Worm (Caenorhabditis elegans) whole organism, early embryonic: ENCODE results near the gene lelo-4.

Experiments used
- B0310.2 ChIP-seq: sonication (generic microtip); optimal IDR thresholded peaks from 2 replicates; lab custom pipeline; 2016; ENCODE audit warnings: mild to moderate bottlenecking, missing genetic modification characterization, missing compliant biosample characterization
- F13C5.2 ChIP-seq: sonication (generic microtip); optimal IDR thresholded peaks from 2 replicates; lab custom pipeline; 2017; ENCODE audit warnings: mild to moderate bottlenecking, missing genetic modification characterization, inconsistent platforms, missing compliant biosample characterization
- aly-1 ChIP-seq: sonication (generic microtip); optimal IDR thresholded peaks from 2 replicates; lab custom pipeline; 2016; ENCODE audit warnings: missing genetic modification characterization, missing compliant biosample characterization
- ama-1 ChIP-seq: fragments of 150-350 bp; optimal IDR thresholded peaks from 2 replicates; lab custom pipeline; 2014
- ceh-13 ChIP-seq: fragments of 200-800 bp; sonication (Bioruptor generic); optimal IDR thresholded peaks from 2 replicates; lab custom pipeline; 2018; ENCODE audit warnings: mild to moderate bottlenecking, missing genetic modification characterization, missing compliant biosample characterization
- ets-7 ChIP-seq: sonication (generic microtip); optimal IDR thresholded peaks from 2 replicates; lab custom pipeline; 2016; ENCODE audit warnings: missing genotype, missing genetic modification characterization, missing compliant biosample characterization
- flt-1 ChIP-seq: fragments of 200-800 bp; sonication (Bioruptor generic); IDR thresholded peaks from 2 replicates; pipeline ENCODE4 v1.3.6; 2022; ENCODE audit warnings: missing genetic modification characterization, missing compliant biosample characterization
- hmbx-1 ChIP-seq: sonication (generic microtip); optimal IDR thresholded peaks from 2 replicates; lab custom pipeline; 2016; ENCODE audit warnings: mild to moderate bottlenecking, missing genetic modification characterization, missing compliant biosample characterization
- hnd-1 ChIP-seq: sonication (generic microtip); optimal IDR thresholded peaks from 2 replicates; lab custom pipeline; 2016; ENCODE audit warnings: missing genetic modification characterization, missing compliant biosample characterization
- pes-1 ChIP-seq: fragments of 200-800 bp; sonication (Bioruptor generic); IDR thresholded peaks from 2 replicates; pipeline ENCODE4 v1.3.6; 2022; ENCODE audit warnings: missing genetic modification reagents, missing genetic modification characterization, missing compliant biosample characterization
- tbx-11 ChIP-seq: fragments of 200-800 bp; sonication (Bioruptor generic); IDR thresholded peaks from 2 replicates; pipeline ENCODE4 v1.3.6; 2022; ENCODE audit warnings: missing genetic modification characterization, missing compliant biosample characterization

DNA sequence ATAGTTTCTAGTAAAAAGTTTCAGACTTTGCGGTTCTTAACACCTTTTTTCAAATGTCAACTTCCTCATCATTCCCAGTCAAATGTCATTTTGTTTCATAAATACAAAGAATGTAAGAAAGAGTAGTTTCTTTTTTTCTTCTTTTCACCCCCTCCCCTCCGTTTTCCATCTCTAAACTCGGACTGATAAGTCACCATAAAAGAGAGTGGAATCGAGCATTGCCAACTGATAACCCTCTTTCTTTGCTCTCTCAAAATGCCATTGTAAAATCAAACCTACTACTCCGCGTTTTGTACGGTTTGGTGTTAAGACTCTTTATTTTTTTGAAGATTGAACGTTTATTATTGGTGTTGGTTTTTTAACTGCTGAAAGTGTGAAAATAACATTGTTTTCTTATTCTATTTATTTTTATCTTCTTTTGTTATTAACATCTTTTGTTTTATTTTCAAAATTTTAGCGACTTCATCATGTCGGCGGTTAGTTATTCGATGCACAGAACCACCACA lies 35.1 kb downstream of the lelo-4 start, which contains the start of gene ifb-2:
- TF ChIP-seq hmbx-1, result no peak
- no peak for TF ChIP-seq flt-1 (GFP tag; lab: Robert Waterston, UW)
- no peak for TF ChIP-seq ets-7 (tag; lab: Kevin White, UChicago)
- no peak for TF ChIP-seq pes-1 (GFP tag; lab: Robert Waterston, UW)
- no peak for TF ChIP-seq tbx-11 (GFP tag; lab: Robert Waterston, UW)
- TF ChIP-seq ama-1, result no peak
- TF ChIP-seq ceh-13 (GFP tag; lab: Kevin White, UChicago), result no peak
- no peak for TF ChIP-seq hnd-1 (tag; lab: Kevin White, UChicago)
- TF ChIP-seq F13C5.2, result no peak
- no peak for TF ChIP-seq B0310.2 (tag; lab: Kevin White, UChicago)
- TF ChIP-seq aly-1 (tag; lab: Kevin White, UChicago), result no peak
